Worm (Caenorhabditis elegans): ENCODE results near the gene fbxb-25.

fbxb-25 gene

ce11 chrII:1714772-1715353, 31.0 kb downstream of the fbxb-25 start, which contains the start of gene btb-6:
Gene btb-6 (plus strand): TSS chrII:1715303.
- TF ChIP-seq F13C5.2 (tag; optimal IDR thresholded peaks at IDR 0.05) = no peak
- no peak for TF ChIP-seq hnd-1 (tag; optimal IDR thresholded peaks at IDR 0.05)
- TF ChIP-seq ceh-13 (GFP tag; optimal IDR thresholded peaks at IDR 0.05) = peak; percentile 1
- no peak for TF ChIP-seq pes-1 (GFP tag; IDR thresholded peaks at IDR 0.05)
- no peak for TF ChIP-seq flt-1 (GFP tag; IDR thresholded peaks at IDR 0.05)

ce11 chrII:1719153-1719552, 35.3 kb downstream of the fbxb-25 start, which contains the start of gene fbxb-48:
Gene fbxb-48 (minus strand): TSS chrII:1719253.
- TF ChIP-seq F13C5.2 (tag; optimal IDR thresholded peaks at IDR 0.05) (no peak), hmg-4 (GFP tag; optimal IDR thresholded peaks at IDR 0.05) (no peak), hmbx-1 (tag; optimal IDR thresholded peaks at IDR 0.05) (no peak), ceh-36 (tag; optimal IDR thresholded peaks at IDR 0.05) (no peak), tbx-11 (GFP tag; IDR thresholded peaks at IDR 0.05) (no peak), pes-1 (GFP tag; IDR thresholded peaks at IDR 0.05) (no peak), flt-1 (GFP tag; IDR thresholded peaks at IDR 0.05) (no peak), hnd-1 (tag; optimal IDR thresholded peaks at IDR 0.05) (no peak), ceh-13 (GFP tag; optimal IDR thresholded peaks at IDR 0.05) (no peak), scrt-1 (GFP tag; IDR thresholded peaks at IDR 0.05) (no peak), sea-1 (GFP tag; conservative IDR thresholded peaks at IDR 0.05) (no peak), ama-1 (optimal IDR thresholded peaks at IDR 0.05) (no peak), aly-1 (tag; optimal IDR thresholded peaks at IDR 0.05) (no peak)

- TF ChIP-seq scrt-1 (GFP tag; IDR thresholded peaks at IDR 0.05) (no peak), pes-1 (GFP tag; IDR thresholded peaks at IDR 0.05) (no peak), ceh-36 (tag; optimal IDR thresholded peaks at IDR 0.05) (no peak), hmg-4 (GFP tag; optimal IDR thresholded peaks at IDR 0.05) (no peak), ceh-13 (GFP tag; optimal IDR thresholded peaks at IDR 0.05) (no peak), ets-7 (tag; optimal IDR thresholded peaks at IDR 0.05) (no peak), hnd-1 (tag; optimal IDR thresholded peaks at IDR 0.05) (no peak), ama-1 (optimal IDR thresholded peaks at IDR 0.05) (no peak), F13C5.2 (tag; optimal IDR thresholded peaks at IDR 0.05) (no peak), sea-1 (GFP tag; conservative IDR thresholded peaks at IDR 0.05) (no peak), flt-1 (GFP tag; IDR thresholded peaks at IDR 0.05) (no peak), tra-4 (tag; optimal IDR thresholded peaks at IDR 0.05) (no peak), tbx-11 (GFP tag; IDR thresholded peaks at IDR 0.05) (no peak), tbx-37 (GFP tag; conservative IDR thresholded peaks at IDR 0.05) (no peak)
Observed at ce11 chrII:1722394-1722793, 38.6 kb downstream of the fbxb-25 start, which contains the start of the genes fbxb-5 and btb-8. Gene fbxb-5 (minus strand): TSS chrII:1722494. Gene btb-8 (plus strand): TSS chrII:1722770.

ce11 chrII:1724314-1724713, 40.5 kb downstream of the fbxb-25 start, which contains the start of gene fbxb-11:
Gene fbxb-11 (plus strand): TSS chrII:1724614.
- TF ChIP-seq sea-1 (GFP tag; conservative IDR thresholded peaks at IDR 0.05) (no peak), hnd-1 (tag; optimal IDR thresholded peaks at IDR 0.05) (no peak), tbx-37 (GFP tag; conservative IDR thresholded peaks at IDR 0.05) (no peak), flt-1 (GFP tag; IDR thresholded peaks at IDR 0.05) (no peak), hmg-4 (GFP tag; optimal IDR thresholded peaks at IDR 0.05) (no peak), pes-1 (GFP tag; IDR thresholded peaks at IDR 0.05) (no peak), ceh-36 (tag; optimal IDR thresholded peaks at IDR 0.05) (no peak), scrt-1 (GFP tag; IDR thresholded peaks at IDR 0.05) (no peak), B0310.2 (tag; optimal IDR thresholded peaks at IDR 0.05) (no peak), ceh-13 (GFP tag; optimal IDR thresholded peaks at IDR 0.05) (no peak), tbx-11 (GFP tag; IDR thresholded peaks at IDR 0.05) (no peak), hmbx-1 (tag; optimal IDR thresholded peaks at IDR 0.05) (no peak), F13C5.2 (tag; optimal IDR thresholded peaks at IDR 0.05) (no peak)

- no peak for TF ChIP-seq tra-4 (tag; optimal IDR thresholded peaks at IDR 0.05)
Observed at ce11 chrII:1725735-1726134, 41.9 kb downstream of the fbxb-25 start, which contains the start of gene F45C12.17. Gene F45C12.17 (plus strand): TSS chrII:1726111.

ce11 chrII:1728253-1728652, 44.4 kb downstream of the fbxb-25 start, which contains the start of gene btb-9:
Gene btb-9 (plus strand): TSS chrII:1728506.
- TF ChIP-seq ets-7 (tag; optimal IDR thresholded peaks at IDR 0.05) (no peak), hmbx-1 (tag; optimal IDR thresholded peaks at IDR 0.05) (no peak), sea-1 (GFP tag; conservative IDR thresholded peaks at IDR 0.05) (no peak), tbx-37 (GFP tag; conservative IDR thresholded peaks at IDR 0.05) (no peak), tbx-11 (GFP tag; IDR thresholded peaks at IDR 0.05) (no peak), hnd-1 (tag; optimal IDR thresholded peaks at IDR 0.05) (no peak), tra-4 (tag; optimal IDR thresholded peaks at IDR 0.05) (no peak), ceh-13 (GFP tag; optimal IDR thresholded peaks at IDR 0.05) (no peak), B0310.2 (tag; optimal IDR thresholded peaks at IDR 0.05) (no peak), ama-1 (optimal IDR thresholded peaks at IDR 0.05) (no peak), scrt-1 (GFP tag; IDR thresholded peaks at IDR 0.05) (no peak), hmg-4 (GFP tag; optimal IDR thresholded peaks at IDR 0.05) (no peak), ceh-36 (tag; optimal IDR thresholded peaks at IDR 0.05) (no peak), flt-1 (GFP tag; IDR thresholded peaks at IDR 0.05) (no peak), pes-1 (GFP tag; IDR thresholded peaks at IDR 0.05) (no peak), aly-1 (tag; optimal IDR thresholded peaks at IDR 0.05) (no peak), F13C5.2 (tag; optimal IDR thresholded peaks at IDR 0.05) (no peak)

- TF ChIP-seq ama-1 (optimal IDR thresholded peaks at IDR 0.05) = no peak
- no peak for TF ChIP-seq flt-1 (GFP tag; IDR thresholded peaks at IDR 0.05)
- TF ChIP-seq sea-1 (GFP tag; conservative IDR thresholded peaks at IDR 0.05) = no peak
- no peak for TF ChIP-seq scrt-1 (GFP tag; IDR thresholded peaks at IDR 0.05)
- TF ChIP-seq ceh-13 (GFP tag; optimal IDR thresholded peaks at IDR 0.05) = no peak
- TF ChIP-seq pes-1 (GFP tag; IDR thresholded peaks at IDR 0.05) = no peak
Observed at ce11 chrII:1730103-1730502, 46.3 kb downstream of the fbxb-25 start, which contains the start of gene ceh-81. Gene ceh-81 (plus strand): TSS chrII:1730403.

- TF ChIP-seq ceh-36 (tag; optimal IDR thresholded peaks at IDR 0.05) (no peak), tbx-37 (GFP tag; conservative IDR thresholded peaks at IDR 0.05) (no peak), sea-1 (GFP tag; conservative IDR thresholded peaks at IDR 0.05) (no peak), hnd-1 (tag; optimal IDR thresholded peaks at IDR 0.05) (no peak), flt-1 (GFP tag; IDR thresholded peaks at IDR 0.05) (no peak), tbx-11 (GFP tag; IDR thresholded peaks at IDR 0.05) (no peak), aly-1 (tag; optimal IDR thresholded peaks at IDR 0.05) (no peak), tra-4 (tag; optimal IDR thresholded peaks at IDR 0.05) (no peak), F13C5.2 (tag; optimal IDR thresholded peaks at IDR 0.05) (no peak), hmbx-1 (tag; optimal IDR thresholded peaks at IDR 0.05) (no peak), pes-1 (GFP tag; IDR thresholded peaks at IDR 0.05) (no peak), scrt-1 (GFP tag; IDR thresholded peaks at IDR 0.05) (no peak)
Observed at ce11 chrII:1731932-1732331, 48.1 kb downstream of the fbxb-25 start, which contains the start of gene ceh-82. Gene ceh-82 (plus strand): TSS chrII:1732232.
